Worm (Caenorhabditis elegans) whole organism, midembryonic: ENCODE measurements around the gene R151.8.

ENCODE experiments used
- cog-1 ChIP-seq: sonication (generic microtip); optimal IDR thresholded peaks from 2 replicates; lab custom pipeline; 2016; ENCODE audit warnings: missing genetic modification characterization, missing compliant biosample characterization
- flt-1 ChIP-seq: fragments of 200-800 bp; sonication (Bioruptor generic); IDR thresholded peaks from 2 replicates; pipeline ENCODE4 v1.3.6; 2022; ENCODE audit warnings: missing genetic modification characterization, missing compliant biosample characterization
- tab-1 ChIP-seq: fragments of 200-800 bp; sonication (Bioruptor generic); IDR thresholded peaks from 2 replicates; pipeline ENCODE4 v1.3.6; 2022; ENCODE audit warnings: missing genetic modification characterization, missing compliant biosample characterization
- ztf-29 ChIP-seq: fragments of 200-800 bp; sonication (Bioruptor generic); IDR thresholded peaks from 2 replicates; pipeline ENCODE4 v1.3.6; 2022; ENCODE audit warnings: missing genetic modification reagents, missing genetic modification characterization, missing compliant biosample characterization

- TF ChIP-seq flt-1 (GFP tag; lab: Robert Waterston, UW), result no peak
- no peak for TF ChIP-seq ztf-29 (GFP tag; lab: Robert Waterston, UW)
- no peak for TF ChIP-seq tab-1 (GFP tag; lab: Robert Waterston, UW)
- no peak for TF ChIP-seq cog-1
Measured at ce11 chrIII:7192942-7193665, 36.5 kb downstream of the R151.8 start, which contains the start of gene mec-14.
